Worm (Caenorhabditis elegans): ENCODE results near the gene C04C3.14.

DNA sequence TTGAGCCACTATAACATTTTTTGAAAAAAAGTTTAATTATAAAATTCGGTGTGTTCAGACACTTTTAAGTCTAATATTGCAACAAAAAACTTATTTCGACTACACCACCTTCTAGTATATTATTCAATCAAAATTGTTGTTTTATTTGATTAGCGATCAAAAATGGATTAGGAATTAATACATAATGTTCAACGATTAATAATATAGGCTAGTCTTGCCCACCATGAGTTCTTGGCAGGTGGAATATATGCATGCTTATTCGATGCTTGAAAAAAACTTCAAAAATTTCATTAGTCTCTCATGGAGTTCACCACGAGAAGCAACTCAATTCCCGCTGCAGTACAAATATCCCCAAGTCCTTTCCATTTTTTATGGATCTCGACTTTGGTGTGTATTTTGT, 40.3 kb downstream of the C04C3.14 start, which contains the start of gene srz-32:
- TF ChIP-seq tbx-11 (GFP tag; IDR thresholded peaks at IDR 0.05) = no peak
- TF ChIP-seq flt-1 (GFP tag; IDR thresholded peaks at IDR 0.05) = no peak

Measured in whole organism, early embryonic.